Worm (Caenorhabditis elegans): ENCODE measurements around the gene srz-71.

DNA sequence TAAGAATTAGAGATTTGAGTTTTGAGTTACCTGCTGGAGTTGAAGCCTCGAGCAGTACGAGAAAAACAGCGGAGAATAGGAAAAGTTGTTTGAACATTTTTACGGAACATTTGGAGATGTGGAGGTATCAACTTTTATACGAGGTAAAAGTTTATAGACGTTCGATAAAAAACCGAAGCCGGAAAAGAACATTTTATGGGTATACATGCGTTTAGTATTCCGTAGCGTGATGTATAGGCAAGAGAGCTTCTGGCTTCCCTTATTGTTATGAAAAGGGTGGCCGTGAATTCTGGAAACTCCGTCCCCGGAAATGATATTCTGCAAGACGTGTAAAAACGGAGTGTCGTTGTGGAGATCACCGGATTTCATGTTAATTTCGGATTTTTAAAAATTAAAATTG is 12.3 kb upstream of the srz-71 start, which contains the start of gene K03D3.5:
- TF ChIP-seq unc-62 (GFP tag; optimal IDR thresholded peaks at IDR 0.05): no peak
- TF ChIP-seq lsy-2 (tag; optimal IDR thresholded peaks at IDR 0.05): no peak
- no peak for TF ChIP-seq nhr-76 (tag; optimal IDR thresholded peaks at IDR 0.05)
- TF ChIP-seq nhr-28 (tag; optimal IDR thresholded peaks at IDR 0.05): no peak
- no peak for TF ChIP-seq zip-8 (tag; optimal IDR thresholded peaks at IDR 0.05)
- no peak for TF ChIP-seq mls-2 (tag; optimal IDR thresholded peaks at IDR 0.05)
- TF ChIP-seq ztf-11 (tag; optimal IDR thresholded peaks at IDR 0.05): no peak
- no peak for TF ChIP-seq unc-39 (tag; optimal IDR thresholded peaks at IDR 0.05)
- TF ChIP-seq ceh-83 (GFP tag; optimal IDR thresholded peaks at IDR 0.05): no peak
- no peak for TF ChIP-seq ham-2 (GFP tag; optimal IDR thresholded peaks at IDR 0.05)
- TF ChIP-seq elt-3 (tag; optimal IDR thresholded peaks at IDR 0.05): no peak
- no peak for TF ChIP-seq pha-4 (tag; optimal IDR thresholded peaks at IDR 0.05)
- no peak for TF ChIP-seq nhr-237 (tag; optimal IDR thresholded peaks at IDR 0.05)
